Fruit fly (Drosophila melanogaster) whole organism, prepupa: ENCODE measurements around the gene Fdx2.

Experiments used
- CG16779 ChIP-seq: fragments of 200-800 bp; sonication (Bioruptor generic); optimal IDR thresholded peaks from 3 replicates; lab custom pipeline; 2017; ENCODE audit warnings: missing biosample characterization, mild to moderate bottlenecking, missing genetic modification characterization
- CG6163 ChIP-seq: fragments of 200-800 bp; sonication (Bioruptor generic); IDR thresholded peaks from 3 replicates; pipeline ENCODE4 v1.3.6; 2022; ENCODE audit warnings: missing biosample characterization, missing genetic modification characterization
- Eip75B ChIP-seq: fragments of 200-800 bp; sonication (Bioruptor generic); optimal IDR thresholded peaks from 3 replicates; lab custom pipeline; 2016; ENCODE audit warnings: missing biosample characterization, missing genetic modification characterization
- Hr39 ChIP-seq: fragments of 200-800 bp; sonication (Bioruptor generic); optimal IDR thresholded peaks from 2 replicates; lab custom pipeline; 2016; ENCODE audit warnings: missing biosample characterization, missing genetic modification characterization
- Lpt ChIP-seq: fragments of 200-800 bp; sonication (Bioruptor generic); optimal IDR thresholded peaks from 3 replicates; lab custom pipeline; 2016; ENCODE audit warnings: missing biosample characterization, missing genetic modification characterization
- Sox102F ChIP-seq: fragments of 200-800 bp; sonication (Bioruptor generic); optimal IDR thresholded peaks from 2 replicates; lab custom pipeline; 2016; ENCODE audit warnings: missing biosample characterization, mild to moderate bottlenecking, missing genetic modification characterization
- net ChIP-seq: fragments of 200-800 bp; sonication (Bioruptor generic); optimal IDR thresholded peaks from 3 replicates; lab custom pipeline; 2016; ENCODE audit warnings: missing biosample characterization, missing genetic modification characterization
- pdm3 ChIP-seq: fragments of 200-800 bp; sonication (Bioruptor generic); optimal IDR thresholded peaks from 3 replicates; lab custom pipeline; 2016; ENCODE audit warnings: missing biosample characterization, missing genetic modification characterization

dm6 chr3L:4341078-4341477 lies 48.8 kb downstream of the Fdx2 start:
- TF ChIP-seq Sox102F (GFP tag; lab: Kevin White, UChicago) (no peak), CG6163 (GFP tag; lab: Robert Waterston, UW) (no peak), net (GFP tag; lab: Kevin White, UChicago) (no peak), Hr39 (GFP tag; lab: Kevin White, UChicago) (no peak), pdm3 (no peak), Lpt (GFP tag; lab: Kevin White, UChicago) (no peak), CG16779 (tag; lab: Kevin White, UChicago) (no peak), Eip75B (GFP tag; lab: Kevin White, UChicago) (no peak)
